Worm (Caenorhabditis elegans) whole organism, young adult: ENCODE measurements around the gene comt-3.

Experiments
- ama-1 ChIP-seq, 3 experiments: fragments of 150-350 bp in 1 of 3; sonication (generic microtip) in 2 of 3; optimal IDR thresholded peaks; 2 replicates each; lab custom pipeline; 2014 to 2018; ENCODE audit warnings: missing biosample characterization in 2 of 3, missing genetic modification characterization in 2 of 3, missing genetic modification reagents in 2 of 3
- attf-6 ChIP-seq: fragments of 200-800 bp; sonication (Bioruptor generic); IDR thresholded peaks from 2 replicates; pipeline ENCODE4 v1.3.6; 2022; ENCODE audit warnings: missing genetic modification reagents, missing genetic modification characterization, missing compliant biosample characterization
- ets-4 ChIP-seq: fragments of 200-800 bp; sonication (Bioruptor generic); optimal IDR thresholded peaks from 2 replicates; lab custom pipeline; 2018; ENCODE audit warnings: mild to moderate bottlenecking, missing genetic modification characterization, missing compliant biosample characterization
- hmg-1.2 ChIP-seq: fragments of 200-800 bp; sonication (Bioruptor generic); IDR thresholded peaks from 2 replicates; pipeline ENCODE4 v1.3.6; 2022; ENCODE audit warnings: missing genetic modification reagents, missing genetic modification characterization, missing compliant biosample characterization
- let-607 ChIP-seq, 2 experiments: fragments of 200-800 bp in 1 of 2; sonication (Bioruptor generic) in 1 of 2; sonication (generic microtip) in 1 of 2; optimal IDR thresholded peaks; 2 replicates each; lab custom pipeline; 2016 to 2018; ENCODE audit warnings: mild to moderate bottlenecking in 2 of 2, missing compliant biosample characterization in 2 of 2, missing genetic modification characterization in 2 of 2, moderate library complexity in 2 of 2, missing genotype in 1 of 2
- snpc-1.1 ChIP-seq: sonication (generic microtip); optimal IDR thresholded peaks from 2 replicates; lab custom pipeline; 2017; ENCODE audit warnings: missing genetic modification characterization, mild to moderate bottlenecking, missing compliant biosample characterization, antibody characterized with exemption, moderate library complexity, missing genotype, missing genetic modification reagents; ENCODE audit not compliant: insufficient read depth
- tbx-9 ChIP-seq: sonication (generic microtip); optimal IDR thresholded peaks from 2 replicates; lab custom pipeline; 2016; ENCODE audit warnings: borderline replicate concordance, missing genetic modification characterization, inconsistent platforms, missing compliant biosample characterization
- unc-130 ChIP-seq: sonication (generic microtip); optimal IDR thresholded peaks from 2 replicates; lab custom pipeline; 2016; ENCODE audit warnings: missing genetic modification reagents, missing genetic modification characterization, missing compliant biosample characterization
- ztf-18 ChIP-seq: sonication (generic microtip); optimal IDR thresholded peaks from 2 replicates; lab custom pipeline; 2016; ENCODE audit warnings: missing genotype, mild to moderate bottlenecking, missing genetic modification characterization, missing compliant biosample characterization
- ztf-22 ChIP-seq: fragments of 200-800 bp; sonication (Bioruptor generic); optimal IDR thresholded peaks from 2 replicates; lab custom pipeline; 2018; ENCODE audit warnings: mild to moderate bottlenecking, missing genetic modification characterization, moderate library complexity, missing compliant biosample characterization

ce11 chrV:2095204-2095603 lies 37.9 kb downstream of the comt-3 start, which contains the start of gene F36F12.2:
- TF ChIP-seq ztf-22 (GFP tag; lab: Kevin White, UChicago), result no peak
- no peak for TF ChIP-seq attf-6 (GFP tag; lab: Robert Waterston, UW)
- TF ChIP-seq ama-1 (optimal IDR thresholded peaks at IDR 0.05; lab: Kevin White, UChicago), result no peak
- no peak for TF ChIP-seq ama-1 (GFP tag; optimal IDR thresholded peaks at IDR 0.05; lab: Kevin White, UChicago)
- no peak for TF ChIP-seq let-607 (tag; optimal IDR thresholded peaks at IDR 0.05; lab: Kevin White, UChicago)
- TF ChIP-seq hmg-1.2, result no peak
- no peak for TF ChIP-seq ztf-18 (tag; lab: Kevin White, UChicago)
- no peak for TF ChIP-seq tbx-9
- no peak for TF ChIP-seq unc-130
- TF ChIP-seq snpc-1.1 (tag; lab: Kevin White, UChicago), result no peak
- TF ChIP-seq ets-4 (GFP tag; lab: Kevin White, UChicago), result no peak
